Fruit fly (Drosophila melanogaster) whole organism, adult: ENCODE measurements around the gene ebo.
"Not testable (repeated sequence)": the region's sequence is repeated elsewhere in the genome, so short reads cannot be mapped to it uniquely, and the experiment has no call there.

Source experiments
- CG11617 ChIP-seq: fragments of 200-800 bp; sonication (Bioruptor generic); optimal IDR thresholded peaks from 2 replicates; lab custom pipeline; 2017; ENCODE audit warnings: mild to moderate bottlenecking, missing biosample characterization, missing genetic modification reagents, missing genetic modification characterization
- CG12768 ChIP-seq: fragments of 200-800 bp; sonication (Bioruptor generic); optimal IDR thresholded peaks from 2 replicates; lab custom pipeline; 2017; ENCODE audit warnings: missing biosample characterization, missing genetic modification characterization, mild to moderate bottlenecking, moderate library complexity, missing genetic modification reagents
- CG14711 ChIP-seq: fragments of 200-800 bp; sonication (Bioruptor generic); optimal IDR thresholded peaks from 2 replicates; lab custom pipeline; 2018; ENCODE audit warnings: missing biosample characterization, mild to moderate bottlenecking, missing genetic modification characterization, moderate library complexity
- CG1620 ChIP-seq: fragments of 200-800 bp; sonication (Bioruptor generic); optimal IDR thresholded peaks from 2 replicates; lab custom pipeline; 2016; ENCODE audit warnings: missing biosample characterization, missing genetic modification characterization
- CG33017 ChIP-seq: fragments of 200-800 bp; sonication (Bioruptor generic); optimal IDR thresholded peaks from 2 replicates; lab custom pipeline; 2018; ENCODE audit warnings: missing biosample characterization, mild to moderate bottlenecking, missing genetic modification characterization, moderate library complexity
- CG5204 ChIP-seq: fragments of 200-800 bp; sonication (Bioruptor generic); optimal IDR thresholded peaks from 2 replicates; lab custom pipeline; 2016; ENCODE audit warnings: missing biosample characterization, missing genetic modification characterization
- CG7045 ChIP-seq: fragments of 200-800 bp; sonication (Bioruptor generic); optimal IDR thresholded peaks from 2 replicates; lab custom pipeline; 2017; ENCODE audit warnings: missing biosample characterization, mild to moderate bottlenecking, missing genetic modification characterization
- CG7101 ChIP-seq: fragments of 200-800 bp; sonication (Bioruptor generic); optimal IDR thresholded peaks from 2 replicates; lab custom pipeline; 2018; ENCODE audit warnings: missing biosample characterization, mild to moderate bottlenecking, missing genetic modification characterization, moderate library complexity
- Clk ChIP-seq: fragments of 200-800 bp; sonication (Bioruptor generic); optimal IDR thresholded peaks from 2 replicates; lab custom pipeline; 2017; ENCODE audit warnings: missing biosample characterization, missing genetic modification characterization
- Crg-1 ChIP-seq: fragments of 200-800 bp; sonication (Bioruptor generic); optimal IDR thresholded peaks from 2 replicates; lab custom pipeline; 2016; ENCODE audit warnings: missing biosample characterization, missing genetic modification characterization
- Hr96 ChIP-seq: fragments of 200-800 bp; sonication (Bioruptor generic); optimal IDR thresholded peaks from 2 replicates; lab custom pipeline; 2016; ENCODE audit warnings: missing biosample characterization, missing genetic modification characterization
- Mnt ChIP-seq: fragments of 200-800 bp; sonication (Bioruptor generic); optimal IDR thresholded peaks from 2 replicates; lab custom pipeline; 2016; ENCODE audit warnings: missing biosample characterization, mild to moderate bottlenecking, missing genetic modification characterization
- bab1 ChIP-seq: fragments of 200-800 bp; sonication (Bioruptor generic); optimal IDR thresholded peaks from 3 replicates; lab custom pipeline; 2019; ENCODE audit warnings: missing biosample characterization, mild to moderate bottlenecking, missing genetic modification characterization, moderate library complexity
- cic ChIP-seq: fragments of 200-800 bp; sonication (Bioruptor generic); optimal IDR thresholded peaks from 2 replicates; lab custom pipeline; 2017; ENCODE audit warnings: missing biosample characterization, mild to moderate bottlenecking, missing genetic modification characterization, moderate library complexity
- cnc ChIP-seq, 2 experiments: fragments of >200 bp; optimal IDR thresholded peaks; 2 replicates each; lab custom pipeline; 2017
- kay ChIP-seq: fragments of 200-800 bp; sonication (Bioruptor generic); peaks from one replicate; lab custom pipeline; 2016; ENCODE audit warnings: missing biosample characterization, missing genetic modification characterization, borderline replicate concordance
- ovo ChIP-seq: fragments of 200-800 bp; sonication (Bioruptor generic); optimal IDR thresholded peaks from 2 replicates; lab custom pipeline; 2016; ENCODE audit warnings: missing biosample characterization, missing genetic modification characterization
- pad ChIP-seq: fragments of 200-800 bp; sonication (Bioruptor generic); optimal IDR thresholded peaks from 3 replicates; lab custom pipeline; 2017; ENCODE audit warnings: missing biosample characterization, missing genetic modification characterization, mild to moderate bottlenecking, moderate library complexity, missing genetic modification reagents
- tj ChIP-seq: fragments of 200-800 bp; sonication (Bioruptor generic); optimal IDR thresholded peaks from 3 replicates; lab custom pipeline; 2017; ENCODE audit warnings: missing biosample characterization, mild to moderate bottlenecking, missing genetic modification characterization, moderate library complexity
- toe ChIP-seq: fragments of 200-800 bp; sonication (Bioruptor generic); optimal IDR thresholded peaks from 2 replicates; lab custom pipeline; 2016; ENCODE audit warnings: missing biosample characterization, missing genetic modification characterization

The ebo gene

dm6 chrX:481642-482041 is 5.3 kb upstream of the ebo start, which contains the start of gene CG3176:
CG3176 (plus strand) TSS chrX:481862.
- not testable (repeated sequence) for TF ChIP-seq CG12768, cic, CG11617 (GFP tag; lab: Kevin White, UChicago)

- no peak for TF ChIP-seq CG7101 (tag; lab: Kevin White, UChicago)
- TF ChIP-seq CG33017 (tag; lab: Kevin White, UChicago), result no peak
- no peak for TF ChIP-seq Mnt (GFP tag; lab: Kevin White, UChicago)
- no peak for TF ChIP-seq cic (GFP tag; lab: Kevin White, UChicago)
- TF ChIP-seq Clk, result no peak
- no peak for TF ChIP-seq bab1 (GFP tag; lab: Kevin White, UChicago)
- no peak for TF ChIP-seq CG12768 (GFP tag; lab: Kevin White, UChicago)
- no peak for TF ChIP-seq Crg-1 (GFP tag; lab: Kevin White, UChicago)
- no peak for TF ChIP-seq CG1620 (GFP tag; lab: Kevin White, UChicago)
- TF ChIP-seq ovo (GFP tag; lab: Kevin White, UChicago), result no peak
- no peak for TF ChIP-seq CG7045
- no peak for TF ChIP-seq tj
Measured at dm6 chrX:478766-479165, 2.4 kb upstream of the ebo start, which contains the start of gene CG32817. CG32817 (plus strand) TSS chrX:479066.

- TF ChIP-seq CG7045 (no peak), Mnt (GFP tag; lab: Kevin White, UChicago) (no peak), CG1620 (GFP tag; lab: Kevin White, UChicago) (no peak), kay (GFP tag; lab: Kevin White, UChicago) (no peak), ovo (GFP tag; lab: Kevin White, UChicago) (peak; percentile 55), CG14711 (tag; lab: Kevin White, UChicago) (no peak)
Measured at dm6 chrX:470626-471025, 5.8 kb downstream of the ebo start, which contains the start of gene CG32816. CG32816 (minus strand) TSS chrX:470726.

dm6 chrX:469235-469634 is 7.1 kb downstream of the ebo start, which contains the start of gene Cyp4g1:
Cyp4g1 (minus strand) TSS chrX:469335.
- TF ChIP-seq pad (GFP tag; lab: Kevin White, UChicago) (no peak), CG12768 (GFP tag; lab: Kevin White, UChicago) (peak; percentile 36)

- TF ChIP-seq ovo (GFP tag; lab: Kevin White, UChicago), result no peak
- no peak for TF ChIP-seq Hr96 (GFP tag; lab: Kevin White, UChicago)
- TF ChIP-seq CG7101 (tag; lab: Kevin White, UChicago), result no peak
- no peak for TF ChIP-seq Crg-1 (GFP tag; lab: Kevin White, UChicago)
- no peak for TF ChIP-seq toe (GFP tag; lab: Kevin White, UChicago)
- TF ChIP-seq CG5204 (GFP tag; lab: Kevin White, UChicago), result no peak
- no peak for TF ChIP-seq cnc (optimal IDR thresholded peaks at IDR 0.05; lab: Kevin White, UChicago)
- no peak for TF ChIP-seq kay (GFP tag; lab: Kevin White, UChicago)
- no peak for TF ChIP-seq Mnt (GFP tag; lab: Kevin White, UChicago)
- TF ChIP-seq CG11617 (GFP tag; lab: Kevin White, UChicago), result no peak
- no peak for TF ChIP-seq Clk
- TF ChIP-seq cic (GFP tag; lab: Kevin White, UChicago), result no peak
- no peak for TF ChIP-seq CG12768 (GFP tag; lab: Kevin White, UChicago)
- TF ChIP-seq CG14711 (tag; lab: Kevin White, UChicago), result no peak
- no peak for TF ChIP-seq tj
- TF ChIP-seq pad (GFP tag; lab: Kevin White, UChicago), result no peak
- TF ChIP-seq CG33017 (tag; lab: Kevin White, UChicago), result no peak
- no peak for TF ChIP-seq CG7045
- no peak for TF ChIP-seq bab1 (GFP tag; lab: Kevin White, UChicago)
- no peak for TF ChIP-seq CG1620 (GFP tag; lab: Kevin White, UChicago)
Measured at dm6 chrX:463934-464333, 12.4 kb downstream of the ebo start.

dm6 chrX:460447-460846 is 15.9 kb downstream of the ebo start, which contains the start of gene ase:
ase (plus strand) TSS chrX:460747.
- TF ChIP-seq pad (GFP tag; lab: Kevin White, UChicago) (no peak), cic (GFP tag; lab: Kevin White, UChicago) (no peak), ovo (GFP tag; lab: Kevin White, UChicago) (no peak), CG7101 (tag; lab: Kevin White, UChicago) (no peak), Crg-1 (GFP tag; lab: Kevin White, UChicago) (no peak), Clk (no peak), CG11617 (GFP tag; lab: Kevin White, UChicago) (no peak), tj (no peak), CG12768 (GFP tag; lab: Kevin White, UChicago) (no peak), CG33017 (tag; lab: Kevin White, UChicago) (no peak), kay (GFP tag; lab: Kevin White, UChicago) (no peak), bab1 (GFP tag; lab: Kevin White, UChicago) (no peak), CG14711 (tag; lab: Kevin White, UChicago) (no peak), cnc (optimal IDR thresholded peaks at IDR 0.05; lab: Kevin White, UChicago) (no peak), toe (GFP tag; lab: Kevin White, UChicago) (no peak), Hr96 (GFP tag; lab: Kevin White, UChicago) (no peak), CG1620 (GFP tag; lab: Kevin White, UChicago) (no peak), CG5204 (GFP tag; lab: Kevin White, UChicago) (no peak)
